Fruit fly (Drosophila melanogaster): ENCODE measurements around the gene CG34323.

dm6 chrX:12119349-12119748 lies 49.1 kb downstream of the CG34323 start:
- TF ChIP-seq N (GFP tag; optimal IDR thresholded peaks at IDR 0.05), result no peak
- no peak for TF ChIP-seq Myc (optimal IDR thresholded peaks at IDR 0.05)
- TF ChIP-seq Abd-B (GFP tag; optimal IDR thresholded peaks at IDR 0.05), result no peak

Data from whole organism, wandering third instar larva.